Worm (Caenorhabditis elegans): ENCODE data around the gene C30G12.1.

Gene C30G12.1

ce11 chrII:7269783-7270182, 29.4 kb upstream of the C30G12.1 start:
- TF ChIP-seq pha-4 (tag; optimal IDR thresholded peaks at IDR 0.05) = no peak
- TF ChIP-seq lsy-12 (tag; optimal IDR thresholded peaks at IDR 0.05) = no peak
- no peak for TF ChIP-seq unc-62 (GFP tag; optimal IDR thresholded peaks at IDR 0.05)
- peak; percentile 14 for TF ChIP-seq elt-2 (tag; optimal IDR thresholded peaks at IDR 0.05)
- TF ChIP-seq elt-1 (tag; optimal IDR thresholded peaks at IDR 0.05) = no peak

ce11 chrII:7272513-7272912, 26.6 kb upstream of the C30G12.1 start:
- TF ChIP-seq egl-5 (tag; optimal IDR thresholded peaks at IDR 0.05) = no peak
- peak; percentile 59 for TF ChIP-seq nhr-25 (tag; optimal IDR thresholded peaks at IDR 0.05)
- TF ChIP-seq lin-39 (tag; optimal IDR thresholded peaks at IDR 0.05) = no peak
- TF ChIP-seq fkh-10 (GFP tag; optimal IDR thresholded peaks at IDR 0.05) = no peak
- TF ChIP-seq tbx-2 (tag; optimal IDR thresholded peaks at IDR 0.05) = peak; percentile 13
- TF ChIP-seq nhr-23 (tag; optimal IDR thresholded peaks at IDR 0.05) = peak; percentile 85
- no peak for TF ChIP-seq lin-15B (tag; optimal IDR thresholded peaks at IDR 0.05)
- TF ChIP-seq ceh-82 (tag; optimal IDR thresholded peaks at IDR 0.05) = no peak
- no peak for TF ChIP-seq ztf-4 (tag; optimal IDR thresholded peaks at IDR 0.05)
- no peak for TF ChIP-seq nhr-77 (tag; optimal IDR thresholded peaks at IDR 0.05)
- no peak for TF ChIP-seq nhr-12 (tag; optimal IDR thresholded peaks at IDR 0.05)
- TF ChIP-seq eor-1 (tag; optimal IDR thresholded peaks at IDR 0.05) = no peak
- no peak for TF ChIP-seq nfya-1 (tag; optimal IDR thresholded peaks at IDR 0.05; ENCODE audit: insufficient read depth)
- TF ChIP-seq nhr-43 (tag; optimal IDR thresholded peaks at IDR 0.05; ENCODE audit: poor library complexity, severe bottlenecking) = peak; percentile 55

- TF ChIP-seq R02D3.7 (tag; optimal IDR thresholded peaks at IDR 0.05) = no peak
- TF ChIP-seq nhr-43 (tag; optimal IDR thresholded peaks at IDR 0.05; ENCODE audit: poor library complexity, severe bottlenecking) = peak; percentile 48
- peak; percentile 1 for TF ChIP-seq nhr-25 (tag; optimal IDR thresholded peaks at IDR 0.05)
- peak; percentile 32 for TF ChIP-seq nhr-23 (tag; optimal IDR thresholded peaks at IDR 0.05)
- TF ChIP-seq mdl-1 (tag; optimal IDR thresholded peaks at IDR 0.05) = peak; percentile 3
- TF ChIP-seq elt-2 (tag; optimal IDR thresholded peaks at IDR 0.05) = peak; percentile 79
- TF ChIP-seq elt-3 (tag; optimal IDR thresholded peaks at IDR 0.05) = peak in 1 of 3 experiments; percentile 41
- TF ChIP-seq ceh-16 (tag; optimal IDR thresholded peaks at IDR 0.05) = no peak
- TF ChIP-seq mml-1 (tag; optimal IDR thresholded peaks at IDR 0.05) = no peak
- peak; percentile 50 for TF ChIP-seq pqm-1 (tag; optimal IDR thresholded peaks at IDR 0.05)
These were observed 25.6 kb upstream of the C30G12.1 start for ce11 chrII:7273517-7273916.

ce11 chrII:7277257-7277656, 21.9 kb upstream of the C30G12.1 start:
- TF ChIP-seq pqm-1 (tag; optimal IDR thresholded peaks at IDR 0.05) = peak; percentile 52
- no peak for TF ChIP-seq daf-12 (tag; optimal IDR thresholded peaks at IDR 0.05)
- TF ChIP-seq unc-39 (tag; optimal IDR thresholded peaks at IDR 0.05) = no peak
- no peak for TF ChIP-seq egl-27 (tag; optimal IDR thresholded peaks at IDR 0.05)
- TF ChIP-seq tbx-2 (tag; optimal IDR thresholded peaks at IDR 0.05) = no peak
- no peak for TF ChIP-seq hmg-11 (tag; optimal IDR thresholded peaks at IDR 0.05)
- peak; percentile 80 for TF ChIP-seq elt-2 (tag; optimal IDR thresholded peaks at IDR 0.05)
- no peak for TF ChIP-seq nhr-43 (tag; optimal IDR thresholded peaks at IDR 0.05; ENCODE audit: poor library complexity, severe bottlenecking)
- no peak for TF ChIP-seq nhr-25 (tag; optimal IDR thresholded peaks at IDR 0.05)

- TF ChIP-seq nhr-43 (tag; optimal IDR thresholded peaks at IDR 0.05; ENCODE audit: poor library complexity, severe bottlenecking) (peak; percentile 55), lin-15B (tag; optimal IDR thresholded peaks at IDR 0.05) (no peak), pqm-1 (tag; optimal IDR thresholded peaks at IDR 0.05) (no peak), nhr-23 (tag; optimal IDR thresholded peaks at IDR 0.05) (peak; percentile 29), nhr-25 (tag; optimal IDR thresholded peaks at IDR 0.05) (peak; percentile 45)
These were observed 21.2 kb upstream of the C30G12.1 start for ce11 chrII:7277925-7278324.

ce11 chrII:7279808-7280207, 19.3 kb upstream of the C30G12.1 start:
- TF ChIP-seq hmg-11 (tag; optimal IDR thresholded peaks at IDR 0.05) = no peak
- TF ChIP-seq lsy-12 (tag; optimal IDR thresholded peaks at IDR 0.05) = no peak
- no peak for TF ChIP-seq nhr-67 (tag; optimal IDR thresholded peaks at IDR 0.05)
- TF ChIP-seq nhr-25 (tag; optimal IDR thresholded peaks at IDR 0.05) = no peak
- no peak for TF ChIP-seq ztf-4 (tag; optimal IDR thresholded peaks at IDR 0.05)
- no peak for TF ChIP-seq pha-4 (tag; optimal IDR thresholded peaks at IDR 0.05)
- TF ChIP-seq nhr-43 (tag; optimal IDR thresholded peaks at IDR 0.05; ENCODE audit: poor library complexity, severe bottlenecking) = peak; percentile 35
- TF ChIP-seq nhr-23 (tag; optimal IDR thresholded peaks at IDR 0.05) = peak; percentile 23
- no peak for TF ChIP-seq zag-1 (tag; optimal IDR thresholded peaks at IDR 0.05)
- no peak for TF ChIP-seq ceh-16 (tag; optimal IDR thresholded peaks at IDR 0.05)
- no peak for TF ChIP-seq unc-62 (GFP tag; optimal IDR thresholded peaks at IDR 0.05)

Measured in whole organism, L3 larva.